Worm (Caenorhabditis elegans): ENCODE data around the gene dmsr-9.

Gene dmsr-9

DNA sequence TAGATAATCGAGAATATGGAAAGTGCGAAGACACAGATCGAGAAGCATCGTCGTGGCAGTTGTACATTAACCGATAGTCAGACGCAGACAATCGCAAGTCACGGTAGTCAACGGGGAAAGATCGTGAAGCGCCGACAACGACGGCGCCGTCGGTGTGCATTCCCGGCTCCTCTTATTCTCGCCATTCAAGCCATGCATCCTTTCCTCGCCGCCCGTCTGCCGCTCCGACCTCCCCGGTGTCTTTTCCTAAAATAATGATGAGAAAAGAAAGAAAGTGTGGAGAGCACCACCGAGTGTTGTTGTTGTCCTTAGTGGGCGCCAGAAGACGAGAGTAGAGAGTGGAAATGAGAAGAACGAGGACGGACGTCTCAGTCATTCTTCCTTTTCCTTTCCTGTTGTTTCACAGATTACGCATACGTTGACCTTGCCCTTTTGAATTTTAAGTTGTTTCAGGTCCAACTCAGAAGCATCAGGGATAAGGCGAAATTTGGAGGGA, 5.7 kb downstream of the dmsr-9 start, which contains the start of gene ZC404.1 (continued):
- TF ChIP-seq F13H6.1 (tag; optimal IDR thresholded peaks at IDR 0.05) (peak; percentile 34), lin-39 (tag; optimal IDR thresholded peaks at IDR 0.05) (no peak), ZK546.5 (tag; optimal IDR thresholded peaks at IDR 0.05) (no peak), mdl-1 (tag; optimal IDR thresholded peaks at IDR 0.05) (no peak), sem-4 (tag; optimal IDR thresholded peaks at IDR 0.05) (no peak), ceh-16 (tag; optimal IDR thresholded peaks at IDR 0.05) (peak; percentile 27), unc-62 (GFP tag; optimal IDR thresholded peaks at IDR 0.05) (no peak), unc-55 (GFP tag; optimal IDR thresholded peaks at IDR 0.05) (peak; percentile 38), zag-1 (tag; optimal IDR thresholded peaks at IDR 0.05) (no peak), sma-3 (GFP tag; optimal IDR thresholded peaks at IDR 0.05) (no peak), snpc-4 (tag; optimal IDR thresholded peaks at IDR 0.05) (peak; percentile 62), Y55F3AM.14 (GFP tag; optimal IDR thresholded peaks at IDR 0.05) (no peak), gmeb-1 (tag; optimal IDR thresholded peaks at IDR 0.05) (no peak), ztf-1 (GFP tag; conservative IDR thresholded peaks at IDR 0.05) (no peak), nhr-6 (tag; optimal IDR thresholded peaks at IDR 0.05) (no peak)

DNA sequence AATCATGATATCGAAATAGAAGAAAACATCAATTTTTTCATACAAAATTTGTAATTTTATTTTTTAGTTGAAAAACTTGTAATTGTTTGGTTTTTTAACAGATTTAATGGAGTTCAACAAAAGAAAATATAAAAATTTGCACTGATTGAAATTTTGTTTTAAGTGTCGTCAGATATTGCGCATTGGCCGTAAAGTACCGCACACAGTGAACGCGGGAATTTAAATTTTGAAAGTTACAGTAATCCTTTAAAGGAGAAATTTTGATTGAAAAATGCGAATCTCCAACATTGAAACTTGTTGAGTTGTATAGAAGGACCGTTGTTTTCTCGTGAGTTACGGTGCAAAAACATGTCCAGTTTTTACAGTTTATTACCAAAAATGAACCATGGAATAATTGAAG, 6.5 kb downstream of the dmsr-9 start:
- TF ChIP-seq lsy-2 (tag; optimal IDR thresholded peaks at IDR 0.05) (peak in 1 of 2 experiments; percentile 27), egl-27 (tag; optimal IDR thresholded peaks at IDR 0.05) (no peak)

DNA sequence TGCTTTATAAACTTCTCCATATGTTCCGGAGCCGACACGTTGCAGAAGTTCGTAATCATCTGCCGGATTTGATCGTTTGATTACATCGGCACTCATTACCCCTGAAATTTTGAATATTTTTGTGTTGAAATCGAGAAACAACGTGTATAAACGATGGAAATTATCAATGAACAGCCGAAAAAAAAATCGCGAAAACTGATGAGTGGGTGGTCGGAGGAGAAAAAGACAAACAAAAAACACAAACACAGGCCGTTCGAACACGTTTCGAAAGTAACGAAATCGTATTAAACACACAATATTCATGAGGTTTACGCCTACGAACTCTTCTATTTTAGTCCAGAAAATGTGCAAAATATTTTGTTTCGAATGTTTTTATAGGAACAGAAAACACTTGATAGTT, 6.9 kb downstream of the dmsr-9 start, which contains the start of gene gck-2:
Gene gck-2 (minus strand): TSS at position 101 of the 400 bp plus-strand sequence.
- TF ChIP-seq lin-11 (tag; optimal IDR thresholded peaks at IDR 0.05): no peak
- TF ChIP-seq nhr-11 (tag; optimal IDR thresholded peaks at IDR 0.05): no peak
- TF ChIP-seq sma-3 (GFP tag; optimal IDR thresholded peaks at IDR 0.05): no peak
- TF ChIP-seq nhr-12 (tag; optimal IDR thresholded peaks at IDR 0.05): no peak
- TF ChIP-seq nhr-6 (tag; optimal IDR thresholded peaks at IDR 0.05): no peak
- no peak for TF ChIP-seq Y55F3AM.14 (GFP tag; optimal IDR thresholded peaks at IDR 0.05)
- TF ChIP-seq snpc-4 (tag; optimal IDR thresholded peaks at IDR 0.05): no peak
- TF ChIP-seq ZK546.5 (tag; optimal IDR thresholded peaks at IDR 0.05): no peak
- no peak for TF ChIP-seq ceh-82 (tag; optimal IDR thresholded peaks at IDR 0.05)
- no peak for TF ChIP-seq mbf-1 (tag; optimal IDR thresholded peaks at IDR 0.05)
- TF ChIP-seq aly-2 (tag; optimal IDR thresholded peaks at IDR 0.05): no peak
- TF ChIP-seq unc-55 (GFP tag; optimal IDR thresholded peaks at IDR 0.05): no peak
- no peak for TF ChIP-seq R02D3.7 (tag; optimal IDR thresholded peaks at IDR 0.05)
- TF ChIP-seq nhr-10 (tag; optimal IDR thresholded peaks at IDR 0.05): no peak
- no peak for TF ChIP-seq lin-39 (tag; optimal IDR thresholded peaks at IDR 0.05)
- no peak for TF ChIP-seq mab-5 (tag; optimal IDR thresholded peaks at IDR 0.05)
- TF ChIP-seq alr-1 (tag; optimal IDR thresholded peaks at IDR 0.05): no peak
- TF ChIP-seq gmeb-1 (tag; optimal IDR thresholded peaks at IDR 0.05): no peak
- no peak for TF ChIP-seq elt-1 (tag; optimal IDR thresholded peaks at IDR 0.05)
- TF ChIP-seq sem-4 (tag; optimal IDR thresholded peaks at IDR 0.05): no peak

DNA sequence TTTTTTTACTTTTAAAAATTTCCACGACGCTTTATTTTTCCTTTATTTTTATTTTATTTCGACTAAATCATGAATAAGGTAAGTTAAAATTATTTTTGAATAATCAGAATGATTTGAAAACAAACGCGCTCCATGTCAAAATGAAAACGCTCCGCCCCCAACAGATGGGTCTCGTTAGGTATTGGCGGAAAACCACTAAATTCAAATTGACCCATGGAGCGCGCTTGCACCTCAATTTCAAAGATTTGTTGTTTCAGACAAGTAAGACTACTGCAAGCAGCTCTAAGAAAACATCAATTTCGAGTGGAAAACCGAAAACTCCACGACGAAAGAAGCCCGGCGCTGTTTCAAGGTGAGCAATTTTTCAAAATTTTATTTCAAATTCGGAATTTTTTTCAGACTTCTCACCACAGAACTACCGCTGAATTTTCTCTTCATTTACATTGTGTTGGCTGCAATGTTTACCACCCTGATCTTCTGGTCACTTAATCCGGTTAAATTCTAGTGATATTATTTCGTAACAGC, 11.5 kb downstream of the dmsr-9 start, which contains the start of gene ZC404.2:
Gene ZC404.2 (plus strand): TSS at position 47 of the 525 bp plus-strand sequence.
- TF ChIP-seq nhr-12 (tag; optimal IDR thresholded peaks at IDR 0.05): no peak
- no peak for TF ChIP-seq elt-3 (tag; optimal IDR thresholded peaks at IDR 0.05)
- no peak for TF ChIP-seq R02D3.7 (tag; optimal IDR thresholded peaks at IDR 0.05)
- no peak for TF ChIP-seq mab-5 (tag; optimal IDR thresholded peaks at IDR 0.05)
- no peak for TF ChIP-seq ztf-1 (GFP tag; conservative IDR thresholded peaks at IDR 0.05)
- no peak for TF ChIP-seq ama-1 (optimal IDR thresholded peaks at IDR 0.05)
- no peak for TF ChIP-seq unc-39 (tag; optimal IDR thresholded peaks at IDR 0.05)
- no peak for TF ChIP-seq nhr-10 (tag; optimal IDR thresholded peaks at IDR 0.05)
- no peak for TF ChIP-seq ztf-4 (tag; optimal IDR thresholded peaks at IDR 0.05)
- TF ChIP-seq ZK546.5 (tag; optimal IDR thresholded peaks at IDR 0.05): no peak
- no peak for TF ChIP-seq dmd-4 (tag; optimal IDR thresholded peaks at IDR 0.05)
- no peak for TF ChIP-seq ceh-16 (tag; optimal IDR thresholded peaks at IDR 0.05)
- no peak for TF ChIP-seq nhr-6 (tag; optimal IDR thresholded peaks at IDR 0.05)
- TF ChIP-seq peb-1 (tag; optimal IDR thresholded peaks at IDR 0.05): no peak
- no peak for TF ChIP-seq nhr-77 (tag; optimal IDR thresholded peaks at IDR 0.05)
- no peak for TF ChIP-seq sem-4 (tag; optimal IDR thresholded peaks at IDR 0.05)
- no peak for TF ChIP-seq blmp-1 (tag; optimal IDR thresholded peaks at IDR 0.05; ENCODE audit: insufficient read depth)
- no peak for TF ChIP-seq mdl-1 (tag; optimal IDR thresholded peaks at IDR 0.05)
- no peak for TF ChIP-seq lin-39 (tag; optimal IDR thresholded peaks at IDR 0.05)
- TF ChIP-seq nhr-129 (tag; optimal IDR thresholded peaks at IDR 0.05): no peak
